Worm (Caenorhabditis elegans) whole organism, young adult: ENCODE results near the gene F52H2.5.

ENCODE experiments used
- B0019.2 ChIP-seq: fragments of 200-800 bp; sonication (Bioruptor generic); conservative IDR thresholded peaks from 2 replicates; pipeline ENCODE4 v1.3.6; 2022; ENCODE audit warnings: missing genetic modification reagents, missing genetic modification characterization, missing compliant biosample characterization
- aptf-3 ChIP-seq: fragments of 200-800 bp; sonication (Bioruptor generic); IDR thresholded peaks from 2 replicates; pipeline ENCODE4 v1.3.6; 2022; ENCODE audit warnings: missing genetic modification characterization, missing compliant biosample characterization
- efl-1 ChIP-seq: fragments of 150-350 bp; optimal IDR thresholded peaks from 2 replicates; lab custom pipeline; 2014; ENCODE audit warnings: missing biosample characterization, missing genetic modification reagents, missing genetic modification characterization
- lag-1 ChIP-seq: fragments of 200-800 bp; sonication (Bioruptor generic); IDR thresholded peaks from 2 replicates; pipeline ENCODE4 v1.3.6; 2022; ENCODE audit warnings: missing genetic modification reagents, missing genetic modification characterization, missing compliant biosample characterization
- let-607 ChIP-seq, 2 experiments: fragments of 200-800 bp in 1 of 2; sonication (Bioruptor generic) in 1 of 2; sonication (generic microtip) in 1 of 2; optimal IDR thresholded peaks; 2 replicates each; lab custom pipeline; 2016 to 2018; ENCODE audit warnings: mild to moderate bottlenecking in 2 of 2, missing compliant biosample characterization in 2 of 2, missing genetic modification characterization in 2 of 2, moderate library complexity in 2 of 2, missing genotype in 1 of 2
- nfyb-1 ChIP-seq: fragments of 200-800 bp; sonication (Bioruptor generic); IDR thresholded peaks from 2 replicates; pipeline ENCODE4 v1.3.6; 2022; ENCODE audit warnings: missing genetic modification reagents, missing genetic modification characterization, missing compliant biosample characterization
- ztf-6 ChIP-seq: fragments of 200-800 bp; sonication (Bioruptor generic); IDR thresholded peaks from 2 replicates; pipeline ENCODE4 v1.3.6; 2022; ENCODE audit warnings: missing genetic modification reagents, missing genetic modification characterization, missing compliant biosample characterization

DNA sequence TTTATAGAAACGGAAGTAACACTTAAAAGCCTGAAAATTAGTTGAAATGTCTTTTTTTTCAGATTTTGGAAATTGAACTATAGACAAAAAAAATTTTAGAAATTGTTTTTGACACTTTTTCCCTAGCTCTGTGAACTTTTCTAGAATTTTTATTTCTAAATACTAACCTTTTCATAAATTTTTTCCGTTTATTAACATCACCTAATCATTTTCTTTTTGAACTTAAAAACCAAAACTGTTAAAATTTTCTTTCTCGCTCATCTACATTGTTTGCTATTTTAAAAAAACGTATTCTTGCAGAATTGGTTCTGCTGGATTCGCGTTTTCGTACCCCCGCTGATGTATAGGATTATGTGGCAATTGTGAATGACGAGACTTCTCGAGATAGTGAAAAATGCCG is 33.8 kb upstream of the F52H2.5 start, which contains the start of the genes nhr-40 and T03G6.7:
- TF ChIP-seq ztf-6 (GFP tag; lab: Robert Waterston, UW) (no peak), lag-1 (GFP tag; lab: Robert Waterston, UW) (no peak), aptf-3 (GFP tag; lab: Robert Waterston, UW) (no peak), efl-1 (GFP tag; lab: Kevin White, UChicago) (no peak), nfyb-1 (no peak), B0019.2 (GFP tag; lab: Robert Waterston, UW) (no peak), let-607 (tag; optimal IDR thresholded peaks at IDR 0.05; lab: Kevin White, UChicago) (no peak)
